Worm (Caenorhabditis elegans): ENCODE data around the gene Y38H6A.1.

ce11 chrV:20305803-20306202 lies 19.7 kb upstream of the Y38H6A.1 start, which contains the start of gene ZC15.1:
- TF ChIP-seq mab-5 (tag; optimal IDR thresholded peaks at IDR 0.05) (no peak), sptf-1 (tag; optimal IDR thresholded peaks at IDR 0.05) (no peak), nhr-237 (tag; optimal IDR thresholded peaks at IDR 0.05) (no peak), mls-2 (tag; optimal IDR thresholded peaks at IDR 0.05) (no peak), elt-3 (tag; optimal IDR thresholded peaks at IDR 0.05) (no peak), ceh-83 (GFP tag; optimal IDR thresholded peaks at IDR 0.05) (no peak), elt-1 (tag; optimal IDR thresholded peaks at IDR 0.05; ENCODE audit: borderline replicate concordance, insufficient read depth) (no peak), unc-62 (GFP tag; optimal IDR thresholded peaks at IDR 0.05) (no peak), bed-3 (GFP tag; optimal IDR thresholded peaks at IDR 0.05) (no peak), snpc-4 (tag; optimal IDR thresholded peaks at IDR 0.05) (no peak), nhr-12 (tag; optimal IDR thresholded peaks at IDR 0.05) (no peak), sem-2 (GFP tag; optimal IDR thresholded peaks at IDR 0.05) (no peak), cnd-1 (tag; optimal IDR thresholded peaks at IDR 0.05) (no peak), ztf-11 (tag; optimal IDR thresholded peaks at IDR 0.05) (no peak)
